Worm (Caenorhabditis elegans) whole organism, mixed stage, embryonic: ENCODE measurements around the gene C17C3.6.
A peak's percentile ranks its signal among the peaks of the same experiment; 100 is the strongest.

Source experiments
- M03D4.4 ChIP-seq: sonication (generic microtip); optimal IDR thresholded peaks from 2 replicates; lab custom pipeline; 2017; ENCODE audit warnings: mild to moderate bottlenecking, missing genetic modification characterization, missing compliant biosample characterization
- bed-3 ChIP-seq: fragments of 200-800 bp; sonication (Bioruptor generic); optimal IDR thresholded peaks from 3 replicates; lab custom pipeline; 2018; ENCODE audit warnings: mild to moderate bottlenecking, missing genetic modification characterization, moderate library complexity, missing compliant biosample characterization
- ceh-39 ChIP-seq: fragments of 150-350 bp; optimal IDR thresholded peaks from 2 replicates; lab custom pipeline; 2014; ENCODE audit warnings: missing biosample characterization, missing genetic modification characterization
- ceh-43 ChIP-seq: fragments of 200-800 bp; sonication (Bioruptor generic); optimal IDR thresholded peaks from 2 replicates; lab custom pipeline; 2018; ENCODE audit warnings: mild to moderate bottlenecking, missing genetic modification characterization, moderate library complexity, missing compliant biosample characterization
- ceh-83 ChIP-seq: fragments of 200-800 bp; sonication (Bioruptor generic); optimal IDR thresholded peaks from 2 replicates; lab custom pipeline; 2018; ENCODE audit warnings: mild to moderate bottlenecking, missing genetic modification characterization, missing compliant biosample characterization
- ces-1 ChIP-seq: fragments of 150-350 bp; optimal IDR thresholded peaks from 2 replicates; lab custom pipeline; 2014; ENCODE audit warnings: missing biosample characterization, missing genetic modification reagents, missing genetic modification characterization
- cnd-1 ChIP-seq: fragments of 200-800 bp; sonication (Bioruptor generic); optimal IDR thresholded peaks from 2 replicates; lab custom pipeline; 2018; ENCODE audit warnings: mild to moderate bottlenecking, missing genetic modification characterization, missing compliant biosample characterization
- drap-1 ChIP-seq: fragments of 200-800 bp; sonication (Bioruptor generic); optimal IDR thresholded peaks from 3 replicates; lab custom pipeline; 2018; ENCODE audit warnings: mild to moderate bottlenecking, missing genetic modification characterization, missing compliant biosample characterization
- elt-1 ChIP-seq: sonication (generic microtip); optimal IDR thresholded peaks from 2 replicates; lab custom pipeline; 2017; ENCODE audit warnings: missing genetic modification characterization, mild to moderate bottlenecking, missing compliant biosample characterization, antibody characterized with exemption, moderate library complexity, borderline replicate concordance; ENCODE audit not compliant: insufficient read depth
- elt-3 ChIP-seq: fragments of 150-350 bp; optimal IDR thresholded peaks from 2 replicates; lab custom pipeline; 2014; ENCODE audit warnings: missing biosample characterization, missing genetic modification characterization
- flh-1 ChIP-seq: fragments of 200-800 bp; sonication (Bioruptor generic); optimal IDR thresholded peaks from 2 replicates; lab custom pipeline; 2018; ENCODE audit warnings: mild to moderate bottlenecking, missing genetic modification characterization, moderate library complexity, missing compliant biosample characterization
- ham-2 ChIP-seq: fragments of 200-800 bp; sonication (Bioruptor generic); optimal IDR thresholded peaks from 2 replicates; lab custom pipeline; 2018; ENCODE audit warnings: mild to moderate bottlenecking, missing genetic modification characterization, missing compliant biosample characterization
- hlh-1 ChIP-seq: fragments of 150-350 bp; optimal IDR thresholded peaks from 2 replicates; lab custom pipeline; 2014; ENCODE audit warnings: missing biosample characterization, missing genetic modification reagents, missing genetic modification characterization
- lin-13 ChIP-seq: fragments of 150-350 bp; optimal IDR thresholded peaks from 2 replicates; lab custom pipeline; 2014; ENCODE audit warnings: missing biosample characterization, missing genetic modification characterization
- lin-32 ChIP-seq: fragments of 200-800 bp; sonication (Bioruptor generic); optimal IDR thresholded peaks from 2 replicates; lab custom pipeline; 2018; ENCODE audit warnings: mild to moderate bottlenecking, missing genetic modification characterization, missing compliant biosample characterization
- lsy-2 ChIP-seq: fragments of 150-350 bp; optimal IDR thresholded peaks from 2 replicates; lab custom pipeline; 2014; ENCODE audit warnings: missing biosample characterization, missing genetic modification characterization
- mab-5 ChIP-seq: fragments of 150-350 bp; optimal IDR thresholded peaks from 2 replicates; lab custom pipeline; 2014; ENCODE audit warnings: missing biosample characterization, missing genetic modification characterization
- mep-1 ChIP-seq: fragments of 150-350 bp; optimal IDR thresholded peaks from 2 replicates; lab custom pipeline; 2017; ENCODE audit warnings: missing biosample characterization, missing genetic modification reagents, missing genetic modification characterization, inconsistent platforms
- mls-2 ChIP-seq: sonication (generic microtip); optimal IDR thresholded peaks from 2 replicates; lab custom pipeline; 2016; ENCODE audit warnings: mild to moderate bottlenecking, missing genetic modification characterization, moderate library complexity, missing compliant biosample characterization
- nhr-237 ChIP-seq: fragments of 150-350 bp; optimal IDR thresholded peaks from 2 replicates; lab custom pipeline; 2014; ENCODE audit warnings: missing biosample characterization, missing genetic modification characterization
- nhr-28 ChIP-seq: fragments of 150-350 bp; optimal IDR thresholded peaks from 2 replicates; lab custom pipeline; 2014; ENCODE audit warnings: missing biosample characterization, missing genetic modification characterization
- nhr-76 ChIP-seq: sonication (generic microtip); optimal IDR thresholded peaks from 2 replicates; lab custom pipeline; 2017; ENCODE audit warnings: missing biosample characterization, missing genetic modification characterization
- pha-4 ChIP-seq: fragments of 150-350 bp; optimal IDR thresholded peaks from 2 replicates; lab custom pipeline; 2018; ENCODE audit warnings: missing biosample characterization, missing genetic modification reagents, missing genetic modification characterization
- sem-2 ChIP-seq: fragments of 200-800 bp; sonication (Bioruptor generic); optimal IDR thresholded peaks from 2 replicates; lab custom pipeline; 2018; ENCODE audit warnings: mild to moderate bottlenecking, missing genetic modification characterization, missing compliant biosample characterization
- snpc-4 ChIP-seq: fragments of 150-350 bp; optimal IDR thresholded peaks from 2 replicates; lab custom pipeline; 2014; ENCODE audit warnings: missing biosample characterization, missing genetic modification characterization
- sptf-1 ChIP-seq: sonication (generic microtip); optimal IDR thresholded peaks from 2 replicates; lab custom pipeline; 2017; ENCODE audit warnings: mild to moderate bottlenecking, missing genetic modification characterization, moderate library complexity, missing compliant biosample characterization
- unc-120 ChIP-seq: sonication (generic microtip); optimal IDR thresholded peaks from 2 replicates; lab custom pipeline; 2017; ENCODE audit warnings: missing genetic modification characterization, missing compliant biosample characterization; ENCODE audit not compliant: poor library complexity, severe bottlenecking
- unc-39 ChIP-seq: fragments of 150-350 bp; optimal IDR thresholded peaks from 2 replicates; lab custom pipeline; 2014; ENCODE audit warnings: missing biosample characterization, missing genetic modification characterization
- ztf-11 ChIP-seq: fragments of 150-350 bp; optimal IDR thresholded peaks from 2 replicates; lab custom pipeline; 2014; ENCODE audit warnings: missing biosample characterization, missing genetic modification characterization

C17C3.6 gene

ce11 chrII:5565082-5565623 lies 15.3 kb downstream of the C17C3.6 start:
- TF ChIP-seq nhr-28 (no peak), hlh-1 (tag; lab: Kevin White, UChicago) (no peak), flh-1 (GFP tag; lab: Kevin White, UChicago) (no peak), mab-5 (tag; lab: Kevin White, UChicago) (no peak), sptf-1 (tag; lab: Kevin White, UChicago) (no peak), snpc-4 (no peak), ztf-11 (tag; lab: Kevin White, UChicago) (no peak), mls-2 (no peak), pha-4 (no peak), elt-3 (tag; lab: Kevin White, UChicago) (no peak), elt-1 (tag; lab: Kevin White, UChicago) (no peak)

ce11 chrII:5570272-5570671 lies 20.4 kb downstream of the C17C3.6 start, which contains the start of the genes C17C3.1 and C17C3.15:
Gene C17C3.1, plus strand, starts transcription at chrII:5570572.
Gene C17C3.15, plus strand, starts transcription at chrII:5570654.
- TF ChIP-seq ztf-11 (tag; lab: Kevin White, UChicago) = no peak
- no peak for TF ChIP-seq unc-120 (tag; lab: Kevin White, UChicago)
- TF ChIP-seq nhr-28 = no peak
- TF ChIP-seq lsy-2 (tag; lab: Kevin White, UChicago) = no peak
- TF ChIP-seq flh-1 (GFP tag; lab: Kevin White, UChicago) = no peak
- no peak for TF ChIP-seq hlh-1 (tag; lab: Kevin White, UChicago)
- TF ChIP-seq ceh-83 (GFP tag; lab: Kevin White, UChicago) = no peak
- no peak for TF ChIP-seq drap-1
- TF ChIP-seq, all 35 proteins: peak for 0

DNA sequence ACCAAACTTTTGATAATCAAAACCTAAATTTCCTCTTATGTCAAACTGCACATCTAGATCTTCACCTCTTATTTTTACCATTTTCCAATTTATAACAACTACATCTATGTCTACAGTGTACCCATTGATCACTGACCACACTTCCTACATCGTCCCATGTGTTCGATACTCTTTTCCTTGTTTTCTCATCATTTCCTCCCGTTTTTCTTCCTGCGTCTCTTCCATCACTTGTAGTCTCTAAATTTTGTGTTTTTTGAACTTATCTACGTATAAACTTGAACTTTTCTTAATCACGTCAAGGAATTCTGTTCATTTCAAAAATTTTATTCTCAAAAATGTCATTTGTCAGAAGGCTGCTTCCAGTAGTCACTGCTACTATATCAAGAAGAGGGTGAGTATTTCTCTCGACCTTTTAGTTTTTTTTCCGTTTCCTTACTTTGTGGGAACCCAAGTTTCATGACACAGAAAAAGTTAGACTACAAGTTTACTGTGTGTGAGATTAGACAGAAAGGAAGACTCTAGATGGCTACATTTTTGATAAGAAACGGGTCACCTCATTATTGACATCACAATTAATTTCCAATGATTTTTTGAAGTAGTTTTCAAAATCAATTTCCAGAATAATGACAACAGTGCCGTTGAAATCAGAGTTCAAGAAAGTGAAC lies 22.4 kb downstream of the C17C3.6 start:
- TF ChIP-seq mep-1 (tag; lab: Kevin White, UChicago) (no peak), ceh-39 (tag; lab: Kevin White, UChicago) (no peak), lin-32 (GFP tag; lab: Kevin White, UChicago) (no peak), nhr-76 (no peak), mls-2 (no peak), unc-120 (tag; lab: Kevin White, UChicago) (no peak), lin-13 (tag; lab: Kevin White, UChicago) (no peak), sptf-1 (tag; lab: Kevin White, UChicago) (no peak), lsy-2 (tag; lab: Kevin White, UChicago) (no peak), ceh-43 (GFP tag; lab: Kevin White, UChicago) (no peak), unc-39 (no peak), nhr-237 (tag; lab: Kevin White, UChicago) (no peak), snpc-4 (no peak), nhr-28 (no peak), ceh-83 (GFP tag; lab: Kevin White, UChicago) (no peak), sem-2 (GFP tag; lab: Kevin White, UChicago) (no peak), ztf-11 (tag; lab: Kevin White, UChicago) (no peak), drap-1 (no peak)

DNA sequence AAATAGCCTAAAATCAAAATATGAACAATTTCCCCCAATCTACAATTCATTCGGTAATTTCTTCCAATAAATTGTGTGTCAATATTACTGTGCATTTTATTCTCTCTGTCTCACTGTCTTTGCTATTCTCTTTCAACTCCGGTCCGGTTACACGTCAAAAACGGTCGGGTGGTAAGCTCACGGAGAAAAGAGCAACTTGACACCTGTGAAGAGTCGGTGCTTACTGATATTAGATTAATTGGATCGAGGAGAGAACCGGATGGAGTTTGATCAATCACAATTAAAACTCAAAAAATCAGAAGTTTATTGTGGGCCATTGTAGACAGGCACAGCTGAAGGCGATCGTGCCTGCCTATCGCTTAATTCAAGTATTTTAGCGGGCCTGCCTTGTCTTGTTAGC lies 25.1 kb downstream of the C17C3.6 start:
- TF ChIP-seq nhr-76 (no peak), hlh-1 (tag; lab: Kevin White, UChicago) (no peak), ham-2 (GFP tag; lab: Kevin White, UChicago) (no peak), bed-3 (GFP tag; lab: Kevin White, UChicago) (no peak)
- TF ChIP-seq, all 35 proteins: peak for 0

ce11 chrII:5577060-5577459 lies 27.2 kb downstream of the C17C3.6 start:
- TF ChIP-seq lin-13 (tag; lab: Kevin White, UChicago) (no peak), lin-32 (GFP tag; lab: Kevin White, UChicago) (peak; percentile 28), flh-1 (GFP tag; lab: Kevin White, UChicago) (peak; percentile 19), ceh-43 (GFP tag; lab: Kevin White, UChicago) (no peak), drap-1 (peak; percentile 58), M03D4.4 (tag; lab: Kevin White, UChicago) (peak; percentile 70), unc-120 (tag; lab: Kevin White, UChicago) (peak; percentile 24), unc-39 (no peak), ceh-83 (GFP tag; lab: Kevin White, UChicago) (peak; percentile 75), lsy-2 (tag; lab: Kevin White, UChicago) (no peak), nhr-237 (tag; lab: Kevin White, UChicago) (no peak), sptf-1 (tag; lab: Kevin White, UChicago) (peak; percentile 68), cnd-1 (tag; lab: Kevin White, UChicago) (peak; percentile 48), hlh-1 (tag; lab: Kevin White, UChicago) (no peak), nhr-28 (no peak), mab-5 (tag; lab: Kevin White, UChicago) (no peak), ces-1 (GFP tag; lab: Kevin White, UChicago) (no peak), sem-2 (GFP tag; lab: Kevin White, UChicago) (peak; percentile 21), pha-4 (no peak), nhr-76 (no peak), ztf-11 (tag; lab: Kevin White, UChicago) (no peak), ham-2 (GFP tag; lab: Kevin White, UChicago) (peak; percentile 50)
